Fruit fly (Drosophila melanogaster) whole organism, prepupa: Measurements from ENCODE around the gene NimB5.

ENCODE experiments used
- Blimp-1 ChIP-seq: fragments of 200-800 bp; sonication (Bioruptor generic); optimal IDR thresholded peaks from 3 replicates; lab custom pipeline; 2017; ENCODE audit warnings: missing biosample characterization, missing genetic modification characterization, mild to moderate bottlenecking, moderate library complexity, missing genetic modification reagents
- CG6276 ChIP-seq: fragments of 200-800 bp; sonication (Bioruptor generic); optimal IDR thresholded peaks from 2 replicates; lab custom pipeline; 2017; ENCODE audit warnings: missing biosample characterization, mild to moderate bottlenecking, missing genetic modification characterization
- CG6854 ChIP-seq: fragments of 200-800 bp; sonication (Bioruptor generic); optimal IDR thresholded peaks from 2 replicates; lab custom pipeline; 2017; ENCODE audit warnings: missing biosample characterization, mild to moderate bottlenecking, missing genetic modification characterization
- Sox102F ChIP-seq: fragments of 200-800 bp; sonication (Bioruptor generic); optimal IDR thresholded peaks from 2 replicates; lab custom pipeline; 2016; ENCODE audit warnings: missing biosample characterization, mild to moderate bottlenecking, missing genetic modification characterization
- dac ChIP-seq: fragments of 200-800 bp; sonication (Bioruptor generic); optimal IDR thresholded peaks from 2 replicates; lab custom pipeline; 2017; ENCODE audit warnings: missing biosample characterization, mild to moderate bottlenecking, missing genetic modification characterization
- pdm3 ChIP-seq: fragments of 200-800 bp; sonication (Bioruptor generic); optimal IDR thresholded peaks from 3 replicates; lab custom pipeline; 2016; ENCODE audit warnings: missing biosample characterization, missing genetic modification characterization
- salr ChIP-seq, 2 experiments: fragments of 200-800 bp; sonication (Bioruptor generic); optimal IDR thresholded peaks; 3 replicates each; lab custom pipeline; 2016 to 2018; ENCODE audit warnings: missing biosample characterization in 2 of 2, missing genetic modification characterization in 2 of 2, mild to moderate bottlenecking in 1 of 2
- spab ChIP-seq: fragments of 200-800 bp; sonication (Bioruptor generic); optimal IDR thresholded peaks from 2 replicates; lab custom pipeline; 2017; ENCODE audit warnings: missing biosample characterization, mild to moderate bottlenecking, missing genetic modification characterization, missing genetic modification reagents
- svp ChIP-seq: fragments of 200-800 bp; sonication (Bioruptor generic); peaks from one replicate; lab custom pipeline; 2016; ENCODE audit warnings: missing biosample characterization, missing genetic modification characterization

DNA sequence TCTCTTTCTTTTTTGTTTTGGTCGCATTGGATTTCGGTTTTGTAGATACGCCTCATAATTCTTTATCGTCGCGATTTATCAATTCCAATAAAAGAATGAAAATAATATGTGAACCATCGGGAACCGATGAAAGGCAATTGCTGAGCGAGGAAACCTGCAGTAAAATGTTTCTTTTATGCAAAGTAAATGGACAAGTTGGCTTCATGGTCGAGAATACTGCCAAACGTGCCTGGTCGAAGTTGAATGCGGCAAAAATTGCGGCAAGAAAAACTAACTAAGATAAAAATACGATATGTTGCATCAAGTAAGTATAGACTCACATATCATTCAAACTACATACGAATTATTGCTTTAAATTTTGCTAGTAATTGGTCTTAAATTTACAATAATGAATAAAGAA, 37.8 kb downstream of the NimB5 start, which contains the start of gene CG42692:
- TF ChIP-seq spab (no peak), dac (GFP tag; lab: Kevin White, UChicago) (no peak), salr (GFP tag; optimal IDR thresholded peaks at IDR 0.05; lab: Kevin White, UChicago) (no peak), svp (GFP tag; lab: Kevin White, UChicago) (peak; percentile 12), Sox102F (GFP tag; lab: Kevin White, UChicago) (no peak), Blimp-1 (GFP tag; lab: Kevin White, UChicago) (no peak), CG6854 (GFP tag; lab: Kevin White, UChicago) (no peak), pdm3 (GFP tag; lab: Kevin White, UChicago) (no peak), CG6276 (GFP tag; lab: Kevin White, UChicago) (no peak)
